Worm (Caenorhabditis elegans): ENCODE data around the gene let-60.
A peak's percentile ranks its signal among the peaks of the same experiment; 100 is the strongest.

ce11 chrIV:11697514-11697913, 6.6 kb upstream of the let-60 start:
- TF ChIP-seq unc-62 (GFP tag; optimal IDR thresholded peaks at IDR 0.05) (no peak), unc-39 (tag; optimal IDR thresholded peaks at IDR 0.05) (no peak), mep-1 (tag; optimal IDR thresholded peaks at IDR 0.05) (no peak), ztf-11 (tag; optimal IDR thresholded peaks at IDR 0.05) (no peak), sem-2 (GFP tag; optimal IDR thresholded peaks at IDR 0.05) (no peak), nhr-237 (tag; optimal IDR thresholded peaks at IDR 0.05) (no peak), ceh-83 (GFP tag; optimal IDR thresholded peaks at IDR 0.05) (no peak), nhr-28 (tag; optimal IDR thresholded peaks at IDR 0.05) (no peak), elt-1 (tag; optimal IDR thresholded peaks at IDR 0.05; ENCODE audit: borderline replicate concordance, insufficient read depth) (no peak), nhr-76 (tag; optimal IDR thresholded peaks at IDR 0.05) (no peak), snpc-4 (tag; optimal IDR thresholded peaks at IDR 0.05) (no peak), blmp-1 (tag; optimal IDR thresholded peaks at IDR 0.05) (peak; percentile 18)
